Worm (Caenorhabditis elegans): Measurements from ENCODE around the gene nhr-206.

nhr-206 gene

DNA sequence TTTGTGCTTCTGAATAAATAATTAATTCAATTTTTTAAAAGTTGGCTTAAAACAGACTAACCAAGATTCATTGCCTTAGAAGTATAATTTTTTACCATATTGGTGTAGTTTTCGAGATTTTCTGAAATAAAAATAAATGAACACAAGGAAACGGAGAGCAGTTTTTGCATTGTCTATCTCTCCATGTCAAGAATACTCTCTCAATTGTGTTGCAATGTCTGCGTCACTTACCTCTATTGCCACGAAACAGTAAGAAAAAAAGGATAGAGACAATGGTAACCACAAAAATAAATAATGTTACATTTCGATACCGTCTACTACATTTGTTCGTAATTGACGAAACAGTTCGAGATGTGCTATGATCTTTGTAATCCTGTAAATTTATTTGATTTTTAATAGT, 8.9 kb upstream of the nhr-206 start, which contains the start of gene R07B7.10:
TSS of gene R07B7.10 (plus strand) at position 285 of the 400 bp plus-strand sequence.
- no peak for TF ChIP-seq W03F9.2 (tag; optimal IDR thresholded peaks at IDR 0.05)
- no peak for TF ChIP-seq him-1 (tag; optimal IDR thresholded peaks at IDR 0.05)
- no peak for TF ChIP-seq dao-5 (tag; optimal IDR thresholded peaks at IDR 0.05)

DNA sequence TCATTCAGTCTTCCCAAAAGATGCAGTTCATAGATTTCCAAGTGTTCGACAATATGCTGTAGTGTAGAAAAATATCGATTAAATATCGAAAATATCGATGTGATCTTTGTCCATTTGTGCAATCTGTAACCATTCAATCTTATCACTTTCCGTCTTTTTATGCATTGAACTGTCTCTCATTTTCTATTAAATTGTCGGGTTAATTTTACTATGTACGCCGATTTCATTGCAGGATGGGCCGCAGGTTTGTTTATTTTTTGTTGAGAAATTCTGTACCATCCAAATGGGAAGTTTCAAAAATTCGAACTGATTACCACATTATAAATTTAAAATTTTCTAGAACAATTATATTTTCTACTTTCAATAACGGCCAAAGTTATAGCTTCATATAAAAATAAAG, 7.6 kb upstream of the nhr-206 start, which contains the start of gene R07B7.8:
TSS of gene R07B7.8 (minus strand) at position 101 of the 400 bp plus-strand sequence.
- TF ChIP-seq him-1 (tag; optimal IDR thresholded peaks at IDR 0.05) (no peak), W03F9.2 (tag; optimal IDR thresholded peaks at IDR 0.05) (no peak), dao-5 (tag; optimal IDR thresholded peaks at IDR 0.05) (no peak)

DNA sequence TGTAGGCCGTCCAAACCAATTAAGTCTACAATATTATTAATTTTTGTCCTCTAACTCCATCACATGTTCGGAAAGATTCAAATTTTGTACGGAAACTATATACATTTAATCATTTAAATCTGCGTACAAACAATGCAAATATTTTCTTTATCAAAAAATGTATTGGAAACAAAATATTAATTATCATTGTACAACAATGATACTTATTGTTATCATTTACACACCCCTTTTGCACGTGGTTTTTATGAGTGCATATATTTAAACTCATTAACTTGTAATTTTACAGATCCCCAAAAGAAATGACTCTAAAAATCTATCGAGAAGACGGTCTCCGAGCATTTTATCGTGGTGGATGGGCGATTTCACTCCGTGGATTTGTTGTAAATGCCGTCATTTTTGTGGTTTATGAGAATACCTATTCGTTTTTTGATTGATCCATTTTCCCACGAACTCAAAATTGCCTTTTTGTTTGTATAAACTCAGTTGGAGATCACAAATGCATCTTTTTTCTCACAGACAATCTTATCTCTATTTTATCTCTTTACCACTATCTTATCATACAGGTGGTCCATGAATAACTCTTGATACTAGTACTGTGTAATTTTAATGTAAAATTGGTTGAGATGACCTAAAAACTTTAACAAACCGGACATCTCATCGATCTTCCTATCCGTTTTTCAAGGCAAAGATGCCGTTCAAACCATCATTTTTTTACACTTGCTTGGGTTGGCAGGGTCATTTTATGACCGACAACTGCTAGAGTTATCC, 5.8 kb upstream of the nhr-206 start:
- TF ChIP-seq him-1 (tag; optimal IDR thresholded peaks at IDR 0.05): no peak
- no peak for TF ChIP-seq dao-5 (tag; optimal IDR thresholded peaks at IDR 0.05)
- TF ChIP-seq W03F9.2 (tag; optimal IDR thresholded peaks at IDR 0.05): no peak

DNA sequence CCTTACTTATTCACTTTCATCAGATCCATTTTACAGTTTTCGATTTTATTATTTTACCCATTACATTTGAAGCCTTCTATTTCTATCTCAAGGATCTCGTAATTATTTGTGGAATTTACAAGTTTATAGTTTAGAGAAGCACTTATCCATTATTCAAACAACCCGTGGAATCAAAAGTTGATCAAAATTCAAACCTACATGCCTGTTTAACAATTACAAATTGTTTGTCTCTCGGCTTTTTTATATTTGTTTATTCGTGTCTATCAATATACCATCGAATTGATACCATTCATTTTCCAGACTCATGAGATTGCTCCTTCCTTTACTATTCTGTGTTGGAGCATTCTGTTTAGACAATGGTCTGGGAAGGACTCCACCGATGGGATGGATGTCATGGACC, 4.9 kb upstream of the nhr-206 start, which contains the start of gene gana-1:
TSS of gene gana-1 (plus strand) at position 301 of the 400 bp plus-strand sequence.
- TF ChIP-seq him-1 (tag; optimal IDR thresholded peaks at IDR 0.05) (no peak), W03F9.2 (tag; optimal IDR thresholded peaks at IDR 0.05) (no peak), dao-5 (tag; optimal IDR thresholded peaks at IDR 0.05) (no peak)

DNA sequence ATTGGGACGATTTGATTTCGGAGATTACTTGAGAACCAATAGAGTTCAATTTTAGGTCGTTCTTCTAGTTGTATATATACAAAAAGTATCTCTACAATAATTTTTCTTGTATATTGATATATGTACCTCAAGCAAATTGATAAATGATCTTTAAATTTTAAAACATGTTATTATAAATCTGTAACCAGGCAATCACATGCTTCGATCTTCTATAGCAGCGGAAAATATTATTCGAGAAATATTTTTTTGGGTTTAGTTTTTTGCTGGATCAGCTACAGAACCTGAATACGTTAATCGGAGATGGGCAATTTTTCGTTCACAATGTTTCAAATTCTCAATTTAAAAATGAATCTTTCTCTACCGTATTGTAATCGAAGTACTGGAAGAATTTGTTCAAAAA, 3.0 kb upstream of the nhr-206 start, which contains the start of gene R07B7.12:
TSS of gene R07B7.12 (plus strand) at position 301 of the 400 bp plus-strand sequence.
- TF ChIP-seq W03F9.2 (tag; optimal IDR thresholded peaks at IDR 0.05) (no peak), him-1 (tag; optimal IDR thresholded peaks at IDR 0.05) (no peak), dao-5 (tag; optimal IDR thresholded peaks at IDR 0.05) (no peak)

DNA sequence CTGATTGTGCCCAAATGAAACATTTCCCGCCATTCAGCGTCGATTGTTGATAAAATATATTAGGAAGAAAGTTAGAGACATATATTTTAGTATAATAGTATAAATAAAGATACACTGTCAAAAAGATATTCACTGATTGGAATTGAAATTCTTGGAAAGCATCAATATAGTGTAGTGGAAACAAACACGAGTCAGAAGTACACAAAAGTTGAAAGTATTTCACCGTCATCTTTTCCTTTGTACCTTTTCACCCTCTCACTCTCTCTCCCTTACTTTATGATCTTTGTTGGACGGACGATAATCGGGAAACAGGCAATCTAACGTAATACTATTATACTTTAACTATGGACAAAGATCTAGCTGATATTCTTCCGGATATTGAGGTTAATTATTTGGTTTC, 2.2 kb downstream of the nhr-206 start, which contains the start of gene nhr-208:
TSS of gene nhr-208 (plus strand) at position 288 of the 400 bp plus-strand sequence.
- no peak for TF ChIP-seq W03F9.2 (tag; optimal IDR thresholded peaks at IDR 0.05)
- no peak for TF ChIP-seq him-1 (tag; optimal IDR thresholded peaks at IDR 0.05)
- TF ChIP-seq dao-5 (tag; optimal IDR thresholded peaks at IDR 0.05): no peak

DNA sequence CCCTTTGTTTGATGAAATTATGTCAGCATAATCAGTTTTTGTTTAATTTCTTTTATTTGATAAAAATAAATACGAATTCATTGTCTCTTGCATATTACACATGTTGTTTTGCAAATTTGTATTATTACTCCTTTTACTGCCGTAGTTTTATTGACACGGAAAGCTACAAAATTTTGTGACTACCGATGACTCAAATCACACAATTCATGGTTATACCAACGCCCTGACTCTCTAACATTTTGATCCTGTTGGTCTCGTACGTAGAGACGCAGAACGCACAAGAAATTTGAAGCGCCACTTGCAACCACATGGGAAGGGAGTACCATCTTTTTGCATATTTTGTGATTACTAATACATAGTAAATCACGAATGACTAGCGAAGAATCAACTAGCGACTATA, 4.1 kb downstream of the nhr-206 start, which contains the start of gene nhr-207:
TSS of gene nhr-207 (plus strand) at position 282 of the 400 bp plus-strand sequence.
- no peak for TF ChIP-seq W03F9.2 (tag; optimal IDR thresholded peaks at IDR 0.05)
- TF ChIP-seq dao-5 (tag; optimal IDR thresholded peaks at IDR 0.05): no peak
- TF ChIP-seq him-1 (tag; optimal IDR thresholded peaks at IDR 0.05): no peak

DNA sequence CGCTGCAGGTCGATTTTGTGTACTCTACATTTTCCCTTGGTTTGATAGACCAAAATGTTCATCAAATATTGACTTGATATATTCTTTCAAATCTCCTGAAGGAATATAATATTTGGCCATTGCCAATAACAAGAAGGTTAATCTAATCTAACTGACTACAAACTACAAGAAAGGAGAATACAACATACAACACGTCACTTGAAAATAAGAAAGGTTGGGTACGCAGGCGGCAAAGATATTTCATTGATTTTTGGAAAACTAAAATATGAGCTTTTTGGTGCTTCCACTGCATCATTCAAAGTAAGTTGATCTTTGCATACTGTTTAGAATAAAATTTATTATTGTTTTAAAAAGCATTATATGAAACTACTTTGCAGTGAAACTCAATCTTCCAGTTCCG, 6.3 kb downstream of the nhr-206 start, which contains the start of gene nhr-209:
TSS of gene nhr-209 (plus strand) at position 27 of the 400 bp plus-strand sequence.
- TF ChIP-seq him-1 (tag; optimal IDR thresholded peaks at IDR 0.05) (no peak), dao-5 (tag; optimal IDR thresholded peaks at IDR 0.05) (no peak), W03F9.2 (tag; optimal IDR thresholded peaks at IDR 0.05) (no peak)

DNA sequence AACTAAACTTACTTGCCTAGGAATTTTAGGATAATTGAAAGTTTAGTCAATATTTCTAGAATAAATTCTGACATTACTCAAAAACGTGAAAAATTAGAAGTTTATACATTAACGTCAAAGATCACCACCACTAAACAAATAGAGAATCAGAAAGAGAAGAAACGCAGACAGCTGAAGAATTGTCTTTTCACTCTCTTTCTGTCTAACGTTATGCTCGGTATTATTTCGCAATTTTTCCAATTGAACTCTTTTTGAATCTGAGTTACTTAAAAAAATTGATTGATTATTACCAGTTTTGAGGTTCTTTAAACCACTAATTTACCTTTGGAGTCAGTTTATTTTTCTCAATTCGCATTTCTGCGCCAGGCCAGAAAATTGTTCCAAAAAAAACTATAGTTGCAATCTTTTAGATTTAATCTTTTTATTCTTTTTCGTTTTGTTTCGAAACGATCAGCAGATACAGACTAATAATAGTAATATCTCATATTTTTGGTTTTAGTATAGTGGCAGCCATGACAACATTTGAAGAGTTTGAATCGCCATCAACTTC, 9.1 kb downstream of the nhr-206 start, which contains the start of gene nhr-154:
TSS of gene nhr-154 (plus strand) at position 500 of the 550 bp plus-strand sequence.
- TF ChIP-seq dao-5 (tag; optimal IDR thresholded peaks at IDR 0.05) (no peak), W03F9.2 (tag; optimal IDR thresholded peaks at IDR 0.05) (peak; percentile 17)

DNA sequence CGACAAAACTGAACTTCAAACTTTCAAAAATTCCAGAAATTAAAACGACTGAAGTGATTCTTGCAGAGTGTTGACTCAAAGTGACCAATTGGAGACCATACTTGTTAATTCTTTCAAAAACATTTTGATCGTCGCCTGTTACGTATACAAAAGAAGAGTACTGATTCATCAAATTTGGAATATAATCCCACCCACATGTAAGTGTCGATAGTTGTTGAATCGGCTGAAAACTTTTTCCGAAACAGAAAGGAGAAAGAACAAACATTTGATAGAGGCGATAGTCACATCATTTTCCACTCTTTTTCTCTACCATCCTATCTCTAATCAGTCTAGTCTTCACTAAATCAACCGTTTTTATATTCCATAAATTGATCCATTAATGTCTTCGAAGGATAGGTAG, 12.1 kb downstream of the nhr-206 start, which contains the start of gene nhr-153:
TSS of gene nhr-153 (plus strand) at position 301 of the 400 bp plus-strand sequence.
- no peak for TF ChIP-seq dao-5 (tag; optimal IDR thresholded peaks at IDR 0.05)
- no peak for TF ChIP-seq him-1 (tag; optimal IDR thresholded peaks at IDR 0.05)
- no peak for TF ChIP-seq W03F9.2 (tag; optimal IDR thresholded peaks at IDR 0.05)

DNA sequence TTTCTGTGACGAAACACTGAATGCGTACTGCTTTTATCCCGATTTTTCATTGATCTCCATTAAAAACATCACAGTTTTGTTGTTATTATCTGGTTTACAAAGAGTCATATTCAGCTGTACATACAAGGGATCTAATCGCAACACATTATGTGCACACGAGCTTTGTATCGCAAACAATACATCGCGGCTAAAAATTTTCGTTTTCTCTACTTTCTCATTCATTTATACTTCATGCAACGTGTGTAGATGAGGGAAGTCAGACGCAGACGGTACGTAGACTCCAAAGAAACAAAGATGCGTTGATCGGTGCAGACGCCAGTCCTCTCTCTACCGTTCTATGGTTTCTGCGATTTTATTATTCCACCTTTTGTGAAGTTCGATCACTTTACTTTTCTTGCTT, 15.0 kb downstream of the nhr-206 start, which contains the start of gene nhr-136:
TSS of gene nhr-136 (plus strand) at position 301 of the 400 bp plus-strand sequence.
- no peak for TF ChIP-seq him-1 (tag; optimal IDR thresholded peaks at IDR 0.05)
- TF ChIP-seq W03F9.2 (tag; optimal IDR thresholded peaks at IDR 0.05): no peak
- TF ChIP-seq dao-5 (tag; optimal IDR thresholded peaks at IDR 0.05): no peak

DNA sequence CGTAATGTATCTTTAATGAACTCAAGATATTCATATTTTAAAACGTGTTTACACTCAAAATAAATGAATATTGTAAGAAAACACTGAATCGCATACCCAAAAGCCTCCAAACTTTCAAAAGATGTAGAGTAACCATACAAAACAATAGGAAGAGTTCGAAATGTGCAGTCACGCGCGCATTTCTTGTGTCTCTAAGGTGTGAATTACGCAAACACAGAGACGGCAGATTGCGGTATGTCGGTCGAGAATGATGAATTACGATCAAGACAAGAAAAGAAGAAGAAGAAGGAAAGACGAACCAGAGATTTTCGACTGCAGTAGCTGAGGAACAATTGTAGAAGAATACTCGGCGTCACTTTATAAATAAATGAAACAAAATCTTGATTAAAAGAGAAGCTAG, 19.6 kb downstream of the nhr-206 start, which contains the start of gene lhpp-1:
TSS of gene lhpp-1 (minus strand) at position 354 of the 400 bp plus-strand sequence.
- TF ChIP-seq W03F9.2 (tag; optimal IDR thresholded peaks at IDR 0.05): no peak
- no peak for TF ChIP-seq him-1 (tag; optimal IDR thresholded peaks at IDR 0.05)
- no peak for TF ChIP-seq dao-5 (tag; optimal IDR thresholded peaks at IDR 0.05)

DNA sequence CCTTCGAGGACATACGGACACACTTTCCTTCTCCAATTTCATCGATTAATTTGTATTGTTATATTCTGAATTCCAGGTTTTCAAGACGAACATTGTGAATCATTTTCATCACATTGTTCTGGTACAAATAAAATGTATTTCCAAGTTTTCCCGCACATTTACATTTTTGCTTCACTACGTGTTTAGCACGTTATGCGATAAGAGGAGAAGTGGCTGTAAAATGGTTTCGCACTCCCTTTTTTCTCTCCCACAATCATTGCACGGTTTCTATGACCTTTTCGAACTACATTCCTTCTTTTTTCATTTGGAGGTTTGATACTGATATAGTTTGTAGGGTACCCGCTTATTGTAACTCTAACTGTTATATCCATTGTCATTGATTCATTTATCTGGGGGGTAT, 21.9 kb downstream of the nhr-206 start:
- TF ChIP-seq W03F9.2 (tag; optimal IDR thresholded peaks at IDR 0.05): no peak
- TF ChIP-seq dao-5 (tag; optimal IDR thresholded peaks at IDR 0.05): no peak
- no peak for TF ChIP-seq him-1 (tag; optimal IDR thresholded peaks at IDR 0.05)

DNA sequence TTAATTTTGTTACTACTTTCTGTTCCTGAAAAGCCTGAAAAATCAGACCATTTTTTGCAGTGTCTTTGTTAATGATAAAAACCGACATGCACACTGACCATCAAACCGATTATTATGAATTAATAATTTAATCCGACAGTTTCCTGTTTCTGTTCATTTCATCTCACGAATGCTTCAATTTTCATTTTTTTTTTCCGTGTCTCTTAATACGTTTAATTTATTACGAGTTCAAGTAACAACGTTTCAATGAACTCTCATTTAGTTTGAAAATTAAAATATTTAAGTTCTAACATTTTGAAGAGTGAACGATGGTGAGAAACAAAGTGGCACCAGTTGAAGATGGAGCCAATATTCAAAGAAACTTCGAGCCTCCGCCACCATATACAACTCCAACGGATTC, 22.9 kb downstream of the nhr-206 start, which contains the start of gene spin-1:
TSS of gene spin-1 (plus strand) at position 301 of the 400 bp plus-strand sequence.
- TF ChIP-seq him-1 (tag; optimal IDR thresholded peaks at IDR 0.05) (no peak), W03F9.2 (tag; optimal IDR thresholded peaks at IDR 0.05) (no peak), dao-5 (tag; optimal IDR thresholded peaks at IDR 0.05) (no peak)
